Worm (Caenorhabditis elegans): ENCODE data around the gene cyp-13A2.

The cyp-13A2 gene

DNA sequence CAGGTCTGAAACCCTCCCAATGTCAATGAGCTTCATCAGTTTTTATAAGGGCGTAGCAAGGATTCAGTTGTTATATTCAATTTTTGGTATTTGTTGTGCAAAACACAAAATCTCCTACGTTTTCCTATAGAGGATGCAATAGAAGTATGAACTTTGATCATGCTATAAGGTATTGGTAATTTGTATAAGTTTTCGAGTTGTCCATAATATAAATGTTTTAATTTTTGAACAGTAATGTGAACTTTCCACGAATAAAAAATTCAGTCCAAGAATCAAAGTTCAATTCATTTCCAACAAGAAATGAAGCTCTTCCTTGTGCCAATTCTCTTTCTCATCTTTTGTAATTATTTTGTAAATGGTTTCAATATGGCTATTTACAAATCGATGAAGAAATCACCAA is 43.6 kb upstream of the cyp-13A2 start, which contains the start of gene ZK938.12:
ZK938.12 (plus strand) TSS at position 301 of the 400 bp plus-strand sequence.
- TF ChIP-seq tbx-9 (tag; optimal IDR thresholded peaks at IDR 0.05; ENCODE audit: borderline replicate concordance): no peak
- TF ChIP-seq Y79H2A.3 (GFP tag; conservative IDR thresholded peaks at IDR 0.05): no peak
- TF ChIP-seq dpl-1 (GFP tag; optimal IDR thresholded peaks at IDR 0.05): no peak
- no peak for TF ChIP-seq snpc-1.3 (tag; optimal IDR thresholded peaks at IDR 0.05; ENCODE audit: insufficient read depth)
- TF ChIP-seq B0019.2 (GFP tag; conservative IDR thresholded peaks at IDR 0.05): no peak
- TF ChIP-seq chd-7 (tag; optimal IDR thresholded peaks at IDR 0.05): no peak
- TF ChIP-seq F10E7.11 (tag; optimal IDR thresholded peaks at IDR 0.05): no peak
- TF ChIP-seq cebp-2 (GFP tag; IDR thresholded peaks at IDR 0.05): no peak
- no peak for TF ChIP-seq snpc-1.1 (tag; optimal IDR thresholded peaks at IDR 0.05; ENCODE audit: insufficient read depth)
- TF ChIP-seq C06A6.2 (GFP tag; conservative IDR thresholded peaks at IDR 0.05): no peak
- TF ChIP-seq ceh-91 (GFP tag; IDR thresholded peaks at IDR 0.05): no peak
- TF ChIP-seq ztf-25 (GFP tag; IDR thresholded peaks at IDR 0.05): no peak
- TF ChIP-seq ceh-100 (GFP tag; IDR thresholded peaks at IDR 0.05): no peak
- TF ChIP-seq nhr-27 (tag; optimal IDR thresholded peaks at IDR 0.05): no peak
- TF ChIP-seq let-526 (GFP tag; IDR thresholded peaks at IDR 0.05): no peak
- TF ChIP-seq lir-1 (GFP tag; conservative IDR thresholded peaks at IDR 0.05): no peak

- TF ChIP-seq hmg-1.2 (GFP tag; IDR thresholded peaks at IDR 0.05) (no peak), sdz-38 (tag; optimal IDR thresholded peaks at IDR 0.05) (no peak), nhr-90 (tag; optimal IDR thresholded peaks at IDR 0.05) (no peak), rec-8 (tag; optimal IDR thresholded peaks at IDR 0.05) (no peak), aptf-3 (GFP tag; IDR thresholded peaks at IDR 0.05) (no peak), cebp-2 (GFP tag; IDR thresholded peaks at IDR 0.05) (no peak), lsy-27 (tag; optimal IDR thresholded peaks at IDR 0.05; ENCODE audit: borderline replicate concordance, insufficient read depth) (no peak), lin-26 (GFP tag; IDR thresholded peaks at IDR 0.05) (no peak), mxl-1 (tag; optimal IDR thresholded peaks at IDR 0.05) (no peak)
Measured at ce11 chrII:9829108-9829507, 41.7 kb upstream of the cyp-13A2 start, which contains the start of gene ZK938.1. TSS of gene ZK938.1 (plus strand) at chrII:9829408.

DNA sequence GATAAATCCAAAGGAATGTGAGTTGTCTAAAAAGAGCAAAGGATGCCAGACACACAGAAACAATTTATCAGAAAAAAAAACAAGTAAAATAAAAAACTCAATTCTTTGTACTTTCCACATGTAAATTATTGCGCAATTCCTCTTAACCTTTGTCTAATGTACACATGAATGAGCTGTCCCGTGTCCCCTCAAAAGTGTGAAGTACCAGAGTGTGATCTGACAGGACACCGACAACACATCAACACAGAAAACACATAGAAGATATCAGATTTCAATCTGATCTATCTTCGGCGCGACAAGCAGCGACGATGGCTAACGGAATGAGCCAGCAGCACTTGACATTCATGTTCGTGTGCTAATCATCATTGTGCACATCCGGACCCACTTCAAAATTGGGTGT is 41.1 kb upstream of the cyp-13A2 start:
- TF ChIP-seq pbrm-1 (GFP tag; IDR thresholded peaks at IDR 0.05) (no peak), attf-5 (GFP tag; optimal IDR thresholded peaks at IDR 0.05) (no peak), hlh-26 (GFP tag; conservative IDR thresholded peaks at IDR 0.05) (no peak), Y53F4B.3 (GFP tag; IDR thresholded peaks at IDR 0.05) (no peak), atf-7 (tag; optimal IDR thresholded peaks at IDR 0.05) (no peak), rec-8 (tag; optimal IDR thresholded peaks at IDR 0.05) (no peak), ccch-3 (GFP tag; optimal IDR thresholded peaks at IDR 0.05) (no peak), ceh-27 (GFP tag; optimal IDR thresholded peaks at IDR 0.05) (no peak), hsf-1 (GFP tag; IDR thresholded peaks at IDR 0.05) (no peak), F10E7.11 (tag; optimal IDR thresholded peaks at IDR 0.05) (no peak)

DNA sequence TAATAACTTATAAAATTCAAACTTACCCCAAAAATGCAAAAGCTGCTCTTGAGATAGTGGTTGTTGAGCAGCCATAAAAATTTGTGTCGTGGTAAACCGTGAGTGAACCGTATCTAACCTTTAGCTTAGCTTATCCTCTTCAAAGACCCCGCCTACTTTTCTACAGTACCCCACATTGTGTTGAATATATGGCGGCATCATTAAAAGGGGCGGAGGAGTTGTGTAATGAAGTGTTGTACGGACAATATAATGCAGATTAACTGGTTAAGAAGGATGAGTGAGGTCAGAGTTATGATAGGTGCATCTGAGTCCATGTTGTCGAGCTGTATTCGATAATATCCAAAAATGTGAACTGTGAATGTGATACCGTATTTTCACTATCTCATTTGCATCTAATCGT is 40.4 kb upstream of the cyp-13A2 start, which contains the start of gene eyg-1:
eyg-1 (minus strand) TSS at position 101 of the 400 bp plus-strand sequence.
- no peak for TF ChIP-seq aptf-2 (GFP tag; conservative IDR thresholded peaks at IDR 0.05)
- no peak for TF ChIP-seq snpc-1.1 (tag; optimal IDR thresholded peaks at IDR 0.05; ENCODE audit: insufficient read depth)
- no peak for TF ChIP-seq die-1 (tag; optimal IDR thresholded peaks at IDR 0.05)
- TF ChIP-seq zim-3 (tag; optimal IDR thresholded peaks at IDR 0.05): no peak
- TF ChIP-seq sea-2 (GFP tag; IDR thresholded peaks at IDR 0.05): no peak
- no peak for TF ChIP-seq K11D2.4 (GFP tag; IDR thresholded peaks at IDR 0.05)
- TF ChIP-seq him-1 (tag; optimal IDR thresholded peaks at IDR 0.05): no peak
- no peak for TF ChIP-seq ceh-91 (GFP tag; IDR thresholded peaks at IDR 0.05)
- no peak for TF ChIP-seq gei-17 (GFP tag; optimal IDR thresholded peaks at IDR 0.05)
- no peak for TF ChIP-seq snpc-1.3 (tag; optimal IDR thresholded peaks at IDR 0.05; ENCODE audit: insufficient read depth)

All from whole organism, young adult.